Fruit fly (Drosophila melanogaster) Kc167 (cell line): ENCODE measurements around the gene DIP2.

Experiments used
- Myc ChIP-seq: fragments of >200 bp; optimal IDR thresholded peaks from 2 replicates; lab custom pipeline; 2017; ENCODE audit warnings: missing external identifiers
- Sin3A ChIP-seq: fragments of >200 bp; optimal IDR thresholded peaks from 2 replicates; lab custom pipeline; 2018; ENCODE audit warnings: missing external identifiers
- h ChIP-seq: fragments of >200 bp; optimal IDR thresholded peaks from 3 replicates; lab custom pipeline; 2018; ENCODE audit warnings: missing external identifiers
- insv ChIP-seq: fragments of >200 bp; optimal IDR thresholded peaks from 3 replicates; lab custom pipeline; 2018; ENCODE audit warnings: missing external identifiers
- psq ChIP-seq: fragments of >200 bp; optimal IDR thresholded peaks from 2 replicates; lab custom pipeline; 2017; ENCODE audit warnings: missing external identifiers
- ttk ChIP-seq: sonication (Bioruptor generic); optimal IDR thresholded peaks from 2 replicates; lab custom pipeline; 2017; ENCODE audit warnings: missing external identifiers

The DIP2 gene

DNA sequence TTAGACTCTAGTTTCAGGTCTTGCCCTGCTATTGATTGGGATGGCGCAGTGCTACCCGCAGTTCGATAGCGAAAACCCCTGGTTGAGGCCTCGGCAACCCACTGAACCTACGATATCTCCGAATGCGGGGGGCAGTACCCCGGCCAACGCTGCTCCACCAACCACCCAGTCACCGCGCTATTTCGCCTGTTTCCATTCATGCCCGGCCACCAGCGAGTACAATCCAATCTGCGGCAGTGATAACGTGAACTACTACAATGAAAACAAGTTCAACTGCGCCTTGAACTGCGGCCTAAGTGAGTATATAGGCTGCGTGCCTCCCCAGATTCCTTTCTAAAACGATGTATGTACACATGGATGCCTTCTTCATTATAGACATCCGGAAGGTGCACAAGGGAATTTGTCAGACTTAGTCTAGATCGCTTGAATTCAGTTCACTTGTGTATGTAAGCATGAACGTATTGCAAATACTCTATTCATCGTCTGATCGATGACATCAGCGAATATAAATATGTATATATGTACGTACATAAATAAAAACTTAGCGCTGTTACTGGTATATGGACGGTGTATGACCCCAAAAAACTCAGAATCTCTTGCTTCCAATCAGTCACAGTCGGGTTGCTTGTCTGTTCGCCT is 40.2 kb downstream of the DIP2 start, which contains the start of gene CG13877:
TSS of gene CG13877 (plus strand) at position 589 of the 639 bp plus-strand sequence.
- no peak for TF ChIP-seq Myc (lab: Kevin White, UChicago)
- TF ChIP-seq psq (lab: Kevin White, UChicago), result no peak

DNA sequence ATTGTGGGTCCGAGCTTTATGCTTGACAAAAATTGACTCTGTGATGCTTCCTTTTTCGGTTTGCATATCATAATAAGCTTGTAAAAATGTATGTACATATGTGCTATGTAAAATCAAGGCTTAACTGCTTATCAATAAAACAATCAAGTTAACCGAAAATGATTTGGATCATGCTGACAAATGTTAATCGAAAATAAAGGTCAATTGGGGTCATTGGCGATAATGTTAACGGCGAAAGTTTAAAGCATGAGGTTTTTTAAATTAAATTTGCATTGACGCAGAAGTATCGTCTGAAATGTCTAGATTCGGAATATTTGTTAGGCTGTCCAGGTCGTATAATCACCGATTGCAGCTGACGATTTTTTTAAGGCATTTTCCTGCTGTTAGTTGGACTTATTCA is 41.4 kb downstream of the DIP2 start, which contains the start of gene Kaz1-ORFB:
TSS of gene Kaz1-ORFB (plus strand) at position 301 of the 400 bp plus-strand sequence.
- TF ChIP-seq Myc (lab: Kevin White, UChicago) (no peak), ttk (no peak), Sin3A (no peak), insv (lab: Kevin White, UChicago) (no peak), h (lab: Kevin White, UChicago) (no peak), psq (lab: Kevin White, UChicago) (no peak)

dm6 chr3L:212520-212919 is 45.2 kb downstream of the DIP2 start, which contains the start of the genes thoc7 and Dis3l2:
TSS of gene thoc7 (minus strand) at chr3L:212687.
TSS of gene Dis3l2 (plus strand) at chr3L:212709.
- TF ChIP-seq Sin3A, result no peak
- TF ChIP-seq ttk, result no peak
- TF ChIP-seq psq (lab: Kevin White, UChicago), result no peak
- TF ChIP-seq Myc (lab: Kevin White, UChicago), result no peak
- no peak for TF ChIP-seq insv (lab: Kevin White, UChicago)
- TF ChIP-seq h (lab: Kevin White, UChicago), result no peak

DNA sequence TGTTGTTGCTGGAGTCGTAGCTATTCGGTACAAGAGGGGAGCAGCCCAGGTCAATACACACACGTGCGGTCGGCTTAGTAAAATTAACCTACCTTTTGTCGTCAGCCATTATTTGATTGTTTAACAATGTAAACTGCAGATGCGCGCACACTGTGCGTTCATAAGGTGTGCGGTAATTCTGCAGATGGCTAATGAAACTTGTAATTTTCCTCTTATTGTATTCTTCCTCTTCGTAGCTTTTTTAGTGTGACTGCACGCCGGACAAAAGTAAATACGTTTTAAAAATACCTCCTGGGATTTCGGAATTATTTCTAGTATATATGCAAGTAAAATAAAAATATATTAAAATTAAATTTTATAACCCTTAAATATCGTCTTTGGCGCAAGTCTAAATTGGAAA is 46.6 kb downstream of the DIP2 start, which contains the start of gene Prp4k:
TSS of gene Prp4k (minus strand) at position 258 of the 400 bp plus-strand sequence.
- TF ChIP-seq insv (lab: Kevin White, UChicago) (no peak), ttk (no peak), Sin3A (no peak), h (lab: Kevin White, UChicago) (no peak), Myc (lab: Kevin White, UChicago) (no peak), psq (lab: Kevin White, UChicago) (no peak)

DNA sequence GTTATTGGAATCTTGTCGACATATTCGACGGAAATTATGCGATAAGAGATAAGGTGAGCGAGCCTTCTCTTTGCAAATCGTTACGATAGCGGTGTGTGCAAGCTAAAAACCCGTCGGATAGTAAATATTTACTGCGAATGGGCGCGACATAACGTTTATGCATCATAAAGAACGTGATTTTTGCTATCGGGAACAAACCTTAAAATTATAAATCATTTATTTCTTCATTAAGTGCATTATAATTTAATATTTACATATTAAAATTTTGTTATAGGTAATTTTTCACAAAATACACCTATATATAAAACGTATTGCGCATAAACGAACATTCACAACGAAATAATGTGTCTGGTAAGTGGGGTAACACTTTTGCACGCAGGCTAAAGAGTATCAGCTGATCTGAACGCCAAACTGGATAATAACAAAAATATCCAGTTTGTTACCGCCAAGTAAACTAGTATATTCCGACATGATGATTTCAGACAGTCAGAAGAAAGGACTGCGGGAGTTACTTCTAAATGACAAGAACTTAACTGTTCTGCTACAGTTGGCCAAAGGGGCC is 52.0 kb downstream of the DIP2 start, which contains the start of the genes Gk1 and CG13876:
TSS of gene Gk1 (minus strand) at position 122 of the 562 bp plus-strand sequence.
TSS of gene CG13876 (plus strand) at position 412 of the 562 bp plus-strand sequence.
- TF ChIP-seq insv (lab: Kevin White, UChicago), result no peak
- no peak for TF ChIP-seq psq (lab: Kevin White, UChicago)
- no peak for TF ChIP-seq h (lab: Kevin White, UChicago)
- TF ChIP-seq ttk, result no peak
- no peak for TF ChIP-seq Myc (lab: Kevin White, UChicago)
- no peak for TF ChIP-seq Sin3A

dm6 chr3L:203536-204135 is 54.1 kb downstream of the DIP2 start, which contains the start of gene NitFhit:
TSS of gene NitFhit (plus strand) at chr3L:203730.
- TF ChIP-seq insv (lab: Kevin White, UChicago) (no peak), ttk (no peak), h (lab: Kevin White, UChicago) (no peak), Sin3A (no peak), psq (lab: Kevin White, UChicago) (no peak), Myc (lab: Kevin White, UChicago) (no peak)
